Worm (Caenorhabditis elegans) whole organism, midembryonic: Measurements from ENCODE around the gene mrck-1.

ENCODE experiments used
- cog-1 ChIP-seq: sonication (generic microtip); optimal IDR thresholded peaks from 2 replicates; lab custom pipeline; 2016; ENCODE audit warnings: missing genetic modification characterization, missing compliant biosample characterization
- flt-1 ChIP-seq: fragments of 200-800 bp; sonication (Bioruptor generic); IDR thresholded peaks from 2 replicates; pipeline ENCODE4 v1.3.6; 2022; ENCODE audit warnings: missing genetic modification characterization, missing compliant biosample characterization
- klf-2 ChIP-seq: fragments of 200-800 bp; sonication (Bioruptor generic); conservative IDR thresholded peaks from 2 replicates; pipeline ENCODE4 v1.3.6; 2022; ENCODE audit warnings: missing genetic modification reagents, missing genetic modification characterization, missing compliant biosample characterization
- ref-1 ChIP-seq: fragments of 200-800 bp; sonication (Bioruptor generic); conservative IDR thresholded peaks from 2 replicates; pipeline ENCODE4 v1.3.6; 2022; ENCODE audit warnings: missing genetic modification reagents, missing genetic modification characterization, missing compliant biosample characterization
- tab-1 ChIP-seq: fragments of 200-800 bp; sonication (Bioruptor generic); IDR thresholded peaks from 2 replicates; pipeline ENCODE4 v1.3.6; 2022; ENCODE audit warnings: missing genetic modification characterization, missing compliant biosample characterization
- ztf-23 ChIP-seq: fragments of 200-800 bp; sonication (Bioruptor generic); IDR thresholded peaks from 2 replicates; pipeline ENCODE4 v1.3.6; 2022; ENCODE audit warnings: missing genetic modification reagents, missing genetic modification characterization, missing compliant biosample characterization
- ztf-29 ChIP-seq: fragments of 200-800 bp; sonication (Bioruptor generic); IDR thresholded peaks from 2 replicates; pipeline ENCODE4 v1.3.6; 2022; ENCODE audit warnings: missing genetic modification reagents, missing genetic modification characterization, missing compliant biosample characterization

- TF ChIP-seq flt-1 (GFP tag; lab: Robert Waterston, UW) (no peak), ztf-23 (GFP tag; lab: Robert Waterston, UW) (no peak), ztf-29 (GFP tag; lab: Robert Waterston, UW) (no peak), klf-2 (GFP tag; lab: Robert Waterston, UW) (no peak), ref-1 (GFP tag; lab: Robert Waterston, UW) (no peak), cog-1 (tag; lab: Kevin White, UChicago) (no peak), tab-1 (GFP tag; lab: Robert Waterston, UW) (no peak)
Observed at ce11 chrV:6267978-6268377, 891 bp upstream of the mrck-1 start.
